Worm (Caenorhabditis elegans) whole organism, early embryonic: ENCODE measurements around the gene nmur-2.

Experiments
- B0310.2 ChIP-seq: sonication (generic microtip); optimal IDR thresholded peaks from 2 replicates; lab custom pipeline; 2016; ENCODE audit warnings: mild to moderate bottlenecking, missing genetic modification characterization, missing compliant biosample characterization
- pes-1 ChIP-seq: fragments of 200-800 bp; sonication (Bioruptor generic); IDR thresholded peaks from 2 replicates; pipeline ENCODE4 v1.3.6; 2022; ENCODE audit warnings: missing genetic modification reagents, missing genetic modification characterization, missing compliant biosample characterization
- tbx-11 ChIP-seq: fragments of 200-800 bp; sonication (Bioruptor generic); IDR thresholded peaks from 2 replicates; pipeline ENCODE4 v1.3.6; 2022; ENCODE audit warnings: missing genetic modification characterization, missing compliant biosample characterization

DNA sequence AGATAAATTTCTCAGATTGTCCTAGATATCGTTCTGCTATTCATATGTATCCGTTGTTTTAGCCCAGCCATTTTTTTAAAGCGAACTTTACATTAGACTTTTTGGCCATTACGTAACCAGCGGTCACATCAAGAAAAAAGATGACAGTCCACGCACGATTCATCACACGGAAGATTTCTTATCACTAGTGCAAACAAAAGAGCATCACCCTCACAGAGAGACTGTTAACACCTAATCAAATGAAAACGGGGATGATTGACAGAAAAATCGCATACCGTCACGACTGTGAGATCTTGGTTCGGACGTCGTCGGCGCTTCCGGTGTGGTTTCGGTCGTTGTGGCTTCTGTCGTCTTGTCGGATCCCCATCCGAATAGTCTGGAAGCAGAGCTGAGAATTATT lies 48.1 kb downstream of the nmur-2 start:
- no peak for TF ChIP-seq tbx-11
- no peak for TF ChIP-seq B0310.2
- no peak for TF ChIP-seq pes-1 (GFP tag; lab: Robert Waterston, UW)
